Fruit fly (Drosophila melanogaster) whole organism, prepupa: ENCODE measurements around the gene AdamTS-B.

Source experiments
- Blimp-1 ChIP-seq: fragments of 200-800 bp; sonication (Bioruptor generic); optimal IDR thresholded peaks from 3 replicates; lab custom pipeline; 2017; ENCODE audit warnings: missing biosample characterization, missing genetic modification characterization, mild to moderate bottlenecking, moderate library complexity, missing genetic modification reagents
- CG11762 ChIP-seq: fragments of 200-800 bp; sonication (Bioruptor generic); optimal IDR thresholded peaks from 3 replicates; lab custom pipeline; 2016; ENCODE audit warnings: missing biosample characterization, missing genetic modification characterization; ENCODE audit not compliant: insufficient read depth
- CG11902 ChIP-seq: fragments of 200-800 bp; sonication (Bioruptor generic); optimal IDR thresholded peaks from 3 replicates; lab custom pipeline; 2016; ENCODE audit warnings: missing biosample characterization, missing genetic modification characterization
- CG31627 ChIP-seq: fragments of 200-800 bp; sonication (Bioruptor generic); optimal IDR thresholded peaks from 3 replicates; lab custom pipeline; 2016; ENCODE audit warnings: missing biosample characterization, missing genetic modification characterization
- CG32006 ChIP-seq: fragments of 200-800 bp; sonication (Bioruptor generic); optimal IDR thresholded peaks from 3 replicates; lab custom pipeline; 2017; ENCODE audit warnings: missing biosample characterization, mild to moderate bottlenecking, missing genetic modification characterization
- CG4318 ChIP-seq: fragments of 200-800 bp; sonication (Bioruptor generic); optimal IDR thresholded peaks from 3 replicates; lab custom pipeline; 2017; ENCODE audit warnings: missing biosample characterization, mild to moderate bottlenecking, missing genetic modification characterization
- CG6792 ChIP-seq: fragments of 200-800 bp; sonication (Bioruptor generic); optimal IDR thresholded peaks from 3 replicates; lab custom pipeline; 2016; ENCODE audit warnings: missing biosample characterization, missing genetic modification characterization
- Eip75B ChIP-seq: fragments of 200-800 bp; sonication (Bioruptor generic); optimal IDR thresholded peaks from 3 replicates; lab custom pipeline; 2016; ENCODE audit warnings: missing biosample characterization, missing genetic modification characterization
- Ets96B ChIP-seq: fragments of 200-800 bp; optimal IDR thresholded peaks from 2 replicates; lab custom pipeline; 2019; ENCODE audit warnings: missing biosample characterization, mild to moderate bottlenecking, missing genetic modification characterization, moderate library complexity
- OdsH ChIP-seq: fragments of 200-800 bp; sonication (Bioruptor generic); optimal IDR thresholded peaks from 3 replicates; lab custom pipeline; 2016; ENCODE audit warnings: missing biosample characterization, missing genetic modification characterization
- Sox102F ChIP-seq: fragments of 200-800 bp; sonication (Bioruptor generic); optimal IDR thresholded peaks from 2 replicates; lab custom pipeline; 2016; ENCODE audit warnings: missing biosample characterization, mild to moderate bottlenecking, missing genetic modification characterization
- esn ChIP-seq: fragments of 200-800 bp; sonication (Bioruptor generic); optimal IDR thresholded peaks from 2 replicates; lab custom pipeline; 2016; ENCODE audit warnings: missing biosample characterization, mild to moderate bottlenecking, missing genetic modification characterization, moderate library complexity
- fkh ChIP-seq: fragments of 200-800 bp; sonication (Bioruptor generic); optimal IDR thresholded peaks from 3 replicates; lab custom pipeline; 2017; ENCODE audit warnings: missing biosample characterization, mild to moderate bottlenecking, missing genetic modification characterization, moderate library complexity
- vri ChIP-seq: fragments of 200-800 bp; sonication (Bioruptor generic); optimal IDR thresholded peaks from 3 replicates; lab custom pipeline; 2016; ENCODE audit warnings: missing biosample characterization, mild to moderate bottlenecking, missing genetic modification characterization

- TF ChIP-seq fkh (no peak), Ets96B (tag; lab: Kevin White, UChicago) (no peak), CG4318 (no peak), OdsH (GFP tag; lab: Kevin White, UChicago) (peak; percentile 32), Sox102F (GFP tag; lab: Kevin White, UChicago) (peak; percentile 9), CG31627 (GFP tag; lab: Kevin White, UChicago) (no peak), esn (GFP tag; lab: Kevin White, UChicago) (peak; percentile 22), Eip75B (GFP tag; lab: Kevin White, UChicago) (no peak), Blimp-1 (GFP tag; lab: Kevin White, UChicago) (no peak), CG32006 (peak; percentile 33), CG11902 (GFP tag; lab: Kevin White, UChicago) (no peak), vri (GFP tag; lab: Kevin White, UChicago) (peak; percentile 39), CG11762 (no peak), CG6792 (GFP tag; lab: Kevin White, UChicago) (no peak)
These were observed 20.2 kb downstream of the AdamTS-B start for dm6 chrX:5718476-5719012.
